Fruit fly (Drosophila melanogaster) whole organism, prepupa: ENCODE measurements around the gene CG10809.

Source experiments
- CG10631 ChIP-seq: fragments of 200-800 bp; sonication (Bioruptor generic); optimal IDR thresholded peaks from 2 replicates; lab custom pipeline; 2016; ENCODE audit warnings: missing biosample characterization, missing genetic modification characterization
- CG16779 ChIP-seq: fragments of 200-800 bp; sonication (Bioruptor generic); optimal IDR thresholded peaks from 3 replicates; lab custom pipeline; 2017; ENCODE audit warnings: missing biosample characterization, mild to moderate bottlenecking, missing genetic modification characterization
- Hr39 ChIP-seq: fragments of 200-800 bp; sonication (Bioruptor generic); optimal IDR thresholded peaks from 2 replicates; lab custom pipeline; 2016; ENCODE audit warnings: missing biosample characterization, missing genetic modification characterization
- pdm3 ChIP-seq: fragments of 200-800 bp; sonication (Bioruptor generic); optimal IDR thresholded peaks from 3 replicates; lab custom pipeline; 2016; ENCODE audit warnings: missing biosample characterization, missing genetic modification characterization
- spab ChIP-seq: fragments of 200-800 bp; sonication (Bioruptor generic); optimal IDR thresholded peaks from 2 replicates; lab custom pipeline; 2017; ENCODE audit warnings: missing biosample characterization, mild to moderate bottlenecking, missing genetic modification characterization, missing genetic modification reagents

DNA sequence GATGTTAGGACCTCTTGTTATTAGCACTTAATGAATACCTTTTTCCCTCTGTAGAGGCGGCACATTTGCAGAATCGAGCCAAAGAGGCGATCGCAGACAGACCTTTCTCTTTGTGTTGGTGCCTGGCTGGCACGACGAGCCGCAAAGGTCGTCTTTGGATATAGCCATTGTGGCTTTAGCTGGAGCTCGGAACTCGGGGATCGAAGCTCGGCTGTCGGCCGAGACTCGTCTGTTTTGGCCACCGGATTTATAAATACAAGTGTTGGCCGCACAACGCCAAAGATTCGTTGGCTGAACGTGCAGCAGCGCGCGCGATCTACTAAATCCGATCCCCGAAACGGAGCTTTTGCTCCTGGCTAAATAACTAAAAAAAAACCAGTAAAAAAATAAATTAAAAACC lies 19.0 kb upstream of the CG10809 start, which contains the start of gene CG34382:
- TF ChIP-seq pdm3 (GFP tag; lab: Kevin White, UChicago) (no peak), Hr39 (no peak), CG16779 (no peak), CG10631 (GFP tag; lab: Kevin White, UChicago) (no peak), spab (GFP tag; lab: Kevin White, UChicago) (no peak)
